Worm (Caenorhabditis elegans) whole organism, late embryonic: ENCODE data around the gene cpr-3.

Experiments used
- C08G9.2 ChIP-seq: sonication (generic microtip); optimal IDR thresholded peaks from 2 replicates; lab custom pipeline; 2016; ENCODE audit warnings: mild to moderate bottlenecking, missing genetic modification characterization, moderate library complexity, missing compliant biosample characterization
- F13H6.1 ChIP-seq: sonication (generic microtip); optimal IDR thresholded peaks from 2 replicates; lab custom pipeline; 2016; ENCODE audit warnings: missing genetic modification characterization, missing compliant biosample characterization
- K09A11.1 ChIP-seq: sonication (generic microtip); optimal IDR thresholded peaks from 2 replicates; lab custom pipeline; 2017; ENCODE audit warnings: antibody characterized with exemption, mild to moderate bottlenecking, missing genetic modification characterization, missing compliant biosample characterization; ENCODE audit not compliant: insufficient read depth
- Y22D7AL.16 ChIP-seq: sonication (generic microtip); optimal IDR thresholded peaks from 2 replicates; lab custom pipeline; 2016; ENCODE audit warnings: missing genetic modification characterization, missing compliant biosample characterization
- ahr-1 ChIP-seq: sonication (generic microtip); optimal IDR thresholded peaks from 2 replicates; lab custom pipeline; 2016; ENCODE audit warnings: missing genetic modification characterization, missing compliant biosample characterization
- ceh-14 ChIP-seq: sonication (generic microtip); optimal IDR thresholded peaks from 2 replicates; lab custom pipeline; 2016; ENCODE audit warnings: missing genotype, missing genetic modification characterization, missing compliant biosample characterization
- ceh-18 ChIP-seq: sonication (generic microtip); optimal IDR thresholded peaks from 2 replicates; lab custom pipeline; 2016; ENCODE audit warnings: missing genetic modification characterization, missing compliant biosample characterization
- ceh-22 ChIP-seq: sonication (generic microtip); optimal IDR thresholded peaks from 2 replicates; lab custom pipeline; 2017; ENCODE audit warnings: missing biosample characterization, missing genetic modification characterization
- ceh-24 ChIP-seq: sonication (generic microtip); optimal IDR thresholded peaks from 2 replicates; lab custom pipeline; 2016; ENCODE audit warnings: mild to moderate bottlenecking, missing genetic modification characterization, missing compliant biosample characterization
- ceh-30 ChIP-seq: fragments of 150-350 bp; optimal IDR thresholded peaks from 2 replicates; lab custom pipeline; 2014; ENCODE audit warnings: missing biosample characterization, missing genetic modification characterization
- ceh-34 ChIP-seq: sonication (generic microtip); optimal IDR thresholded peaks from 2 replicates; lab custom pipeline; 2016; ENCODE audit warnings: mild to moderate bottlenecking, missing genetic modification characterization, missing compliant biosample characterization
- ceh-48 ChIP-seq: sonication (generic microtip); optimal IDR thresholded peaks from 2 replicates; lab custom pipeline; 2016; ENCODE audit warnings: missing genetic modification characterization, inconsistent platforms, missing compliant biosample characterization
- ceh-6 ChIP-seq: fragments of 200-800 bp; sonication (Bioruptor generic); optimal IDR thresholded peaks from 2 replicates; lab custom pipeline; 2018; ENCODE audit warnings: mild to moderate bottlenecking, missing genetic modification characterization, missing compliant biosample characterization
- che-1 ChIP-seq: sonication (generic microtip); optimal IDR thresholded peaks from 2 replicates; lab custom pipeline; 2016; ENCODE audit warnings: mild to moderate bottlenecking, missing genetic modification characterization, missing compliant biosample characterization
- dmd-4 ChIP-seq: sonication (generic microtip); optimal IDR thresholded peaks from 2 replicates; lab custom pipeline; 2016; ENCODE audit warnings: borderline replicate concordance, missing genetic modification characterization, missing compliant biosample characterization
- elt-4 ChIP-seq: sonication (generic microtip); optimal IDR thresholded peaks from 2 replicates; lab custom pipeline; 2016; ENCODE audit warnings: missing genetic modification characterization, missing compliant biosample characterization
- ets-4 ChIP-seq: sonication (generic microtip); optimal IDR thresholded peaks from 2 replicates; lab custom pipeline; 2016; ENCODE audit warnings: missing genetic modification characterization, missing compliant biosample characterization
- eyg-1 ChIP-seq: sonication (generic microtip); optimal IDR thresholded peaks from 2 replicates; lab custom pipeline; 2016; ENCODE audit warnings: missing genotype, missing genetic modification characterization, missing compliant biosample characterization
- hlh-13 ChIP-seq: fragments of 200-800 bp; sonication (Bioruptor generic); optimal IDR thresholded peaks from 2 replicates; lab custom pipeline; 2018; ENCODE audit warnings: mild to moderate bottlenecking, missing genetic modification characterization, missing compliant biosample characterization
- hlh-15 ChIP-seq: sonication (generic microtip); optimal IDR thresholded peaks from 2 replicates; lab custom pipeline; 2016; ENCODE audit warnings: missing genetic modification characterization, missing compliant biosample characterization
- hlh-8 ChIP-seq: sonication (generic microtip); optimal IDR thresholded peaks from 2 replicates; lab custom pipeline; 2016; ENCODE audit warnings: missing genotype, missing genetic modification characterization, missing compliant biosample characterization
- lim-6 ChIP-seq: sonication (generic microtip); optimal IDR thresholded peaks from 2 replicates; lab custom pipeline; 2016; ENCODE audit warnings: missing genetic modification characterization, missing compliant biosample characterization
- lin-11 ChIP-seq: fragments of 200-800 bp; sonication (Bioruptor generic); optimal IDR thresholded peaks from 2 replicates; lab custom pipeline; 2018; ENCODE audit warnings: mild to moderate bottlenecking, missing genetic modification characterization, missing compliant biosample characterization
- madf-2 ChIP-seq: sonication (generic microtip); optimal IDR thresholded peaks from 2 replicates; lab custom pipeline; 2017; ENCODE audit warnings: missing genetic modification characterization, missing compliant biosample characterization
- nfya-1 ChIP-seq: sonication (generic microtip); optimal IDR thresholded peaks from 2 replicates; lab custom pipeline; 2017; ENCODE audit warnings: missing genetic modification characterization, mild to moderate bottlenecking, missing compliant biosample characterization, antibody characterized with exemption, moderate library complexity
- nhr-11 ChIP-seq: fragments of 150-350 bp; optimal IDR thresholded peaks from 2 replicates; lab custom pipeline; 2014; ENCODE audit warnings: missing biosample characterization, missing genetic modification characterization
- nhr-232 ChIP-seq: sonication (generic microtip); optimal IDR thresholded peaks from 2 replicates; lab custom pipeline; 2016; ENCODE audit warnings: missing genetic modification characterization, missing compliant biosample characterization
- odd-2 ChIP-seq: sonication (generic microtip); optimal IDR thresholded peaks from 2 replicates; lab custom pipeline; 2017; ENCODE audit warnings: antibody characterized with exemption, mild to moderate bottlenecking, missing genetic modification characterization, missing compliant biosample characterization
- pag-3 ChIP-seq: sonication (generic microtip); optimal IDR thresholded peaks from 2 replicates; lab custom pipeline; 2016; ENCODE audit warnings: missing compliant biosample characterization, missing genetic modification characterization, borderline replicate concordance
- pha-2 ChIP-seq: sonication (generic microtip); optimal IDR thresholded peaks from 2 replicates; lab custom pipeline; 2017; ENCODE audit warnings: mild to moderate bottlenecking, missing genetic modification characterization, missing compliant biosample characterization
- ref-2 ChIP-seq: sonication (generic microtip); optimal IDR thresholded peaks from 2 replicates; lab custom pipeline; 2016; ENCODE audit warnings: missing genetic modification characterization, missing compliant biosample characterization
- rnt-1 ChIP-seq: sonication (generic microtip); optimal IDR thresholded peaks from 2 replicates; lab custom pipeline; 2016; ENCODE audit warnings: missing genetic modification characterization, missing compliant biosample characterization
- sox-2 ChIP-seq: fragments of 200-800 bp; sonication (Bioruptor generic); IDR thresholded peaks from 2 replicates; pipeline ENCODE4 v1.3.6; 2022; ENCODE audit warnings: missing genetic modification reagents, missing genetic modification characterization, missing compliant biosample characterization
- sox-4 ChIP-seq: sonication (generic microtip); optimal IDR thresholded peaks from 2 replicates; lab custom pipeline; 2017; ENCODE audit warnings: mild to moderate bottlenecking, missing genetic modification characterization, inconsistent platforms, missing compliant biosample characterization
- syd-9 ChIP-seq: sonication (generic microtip); optimal IDR thresholded peaks from 2 replicates; lab custom pipeline; 2016; ENCODE audit warnings: mild to moderate bottlenecking, missing genetic modification characterization, moderate library complexity, missing compliant biosample characterization
- tbx-2 ChIP-seq: sonication (generic microtip); optimal IDR thresholded peaks from 2 replicates; lab custom pipeline; 2016; ENCODE audit warnings: missing genetic modification characterization, missing compliant biosample characterization
- unc-3 ChIP-seq, 2 experiments: fragments of 200-800 bp in 1 of 2; sonication (Bioruptor generic) in 1 of 2; sonication (generic microtip) in 1 of 2; conservative IDR thresholded peaks in 1 of 2; optimal IDR thresholded peaks in 1 of 2; 2 replicates each; pipeline versions ENCODE4 v1.3.6 to Lab custom; 2016 to 2022; ENCODE audit warnings: missing compliant biosample characterization in 2 of 2, missing genetic modification characterization in 2 of 2, missing genetic modification reagents in 1 of 2
- unc-42 ChIP-seq: sonication (generic microtip); optimal IDR thresholded peaks from 2 replicates; lab custom pipeline; 2016; ENCODE audit warnings: missing genotype, missing genetic modification characterization, missing compliant biosample characterization
- unc-55 ChIP-seq: sonication (generic microtip); optimal IDR thresholded peaks from 2 replicates; lab custom pipeline; 2017; ENCODE audit warnings: missing biosample characterization, missing genetic modification reagents, missing genetic modification characterization
- unc-86 ChIP-seq: sonication (generic microtip); optimal IDR thresholded peaks from 2 replicates; lab custom pipeline; 2016; ENCODE audit warnings: missing genetic modification characterization, missing compliant biosample characterization
- ztf-16 ChIP-seq: sonication (generic microtip); optimal IDR thresholded peaks from 2 replicates; lab custom pipeline; 2017; ENCODE audit warnings: missing genetic modification characterization, missing compliant biosample characterization

cpr-3 gene

DNA sequence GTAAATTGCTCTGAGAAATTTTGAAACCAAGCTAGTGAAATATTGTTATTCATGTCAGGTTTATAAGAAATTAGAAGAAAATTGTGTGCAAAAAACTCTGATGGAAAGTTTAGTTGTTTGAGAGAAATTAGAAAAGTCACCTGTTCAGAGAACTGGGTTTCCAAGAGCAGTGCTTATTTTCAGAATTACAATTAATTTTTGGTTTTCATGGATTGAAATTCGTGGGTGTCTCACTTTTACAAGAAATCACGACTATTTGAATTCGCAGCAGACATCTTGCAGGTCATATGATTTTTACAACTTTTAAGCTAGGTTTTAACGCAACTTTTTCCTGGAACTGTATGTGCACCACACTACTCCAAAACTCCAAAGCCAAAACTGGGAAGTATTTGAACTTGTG lies 10.5 kb upstream of the cpr-3 start, which contains the start of gene srz-10:
Gene srz-10, minus strand, starts transcription at position 88 of the 400 bp plus-strand sequence.
- TF ChIP-seq pag-3 (tag; lab: Kevin White, UChicago) (no peak), ref-2 (tag; lab: Kevin White, UChicago) (no peak), unc-3 (GFP tag; conservative IDR thresholded peaks at IDR 0.05; lab: Robert Waterston, UW) (no peak), unc-3 (tag; optimal IDR thresholded peaks at IDR 0.05; lab: Kevin White, UChicago) (no peak), F13H6.1 (no peak), lin-11 (no peak), rnt-1 (tag; lab: Kevin White, UChicago) (no peak), ceh-14 (tag; lab: Kevin White, UChicago) (no peak), ceh-24 (tag; lab: Kevin White, UChicago) (no peak), ztf-16 (tag; lab: Kevin White, UChicago) (no peak), ceh-18 (tag; lab: Kevin White, UChicago) (no peak), nhr-232 (no peak), ahr-1 (tag; lab: Kevin White, UChicago) (no peak), ceh-30 (tag; lab: Kevin White, UChicago) (no peak), nfya-1 (tag; lab: Kevin White, UChicago) (no peak), nhr-11 (tag; lab: Kevin White, UChicago) (no peak), eyg-1 (tag; lab: Kevin White, UChicago) (no peak), hlh-8 (tag; lab: Kevin White, UChicago) (no peak)
- TF ChIP-seq, all 69 proteins: peak for 0

DNA sequence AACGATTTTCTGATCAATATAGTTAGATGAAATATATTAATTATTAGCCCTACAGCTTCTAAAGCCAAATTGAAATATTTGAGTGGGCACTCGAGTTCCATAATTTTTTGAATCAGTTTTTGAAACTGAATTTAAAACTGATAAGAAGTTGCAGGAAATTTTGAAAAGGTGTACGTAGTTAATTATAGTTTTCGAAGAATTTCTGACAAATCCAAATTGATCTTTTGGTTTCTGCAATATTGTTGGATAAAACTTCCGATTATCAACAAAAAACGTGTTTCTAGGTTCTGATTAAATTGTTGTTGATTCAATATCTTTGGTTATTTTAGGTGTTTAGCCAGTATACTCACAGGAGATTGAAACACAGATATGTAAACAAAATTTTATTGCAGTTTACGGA lies 8.2 kb upstream of the cpr-3 start, which contains the start of gene T26H8.4:
Gene T26H8.4, minus strand, starts transcription at position 101 of the 400 bp plus-strand sequence.
- TF ChIP-seq ceh-34 = no peak
- no peak for TF ChIP-seq sox-4 (tag; lab: Kevin White, UChicago)
- TF ChIP-seq odd-2 (tag; lab: Kevin White, UChicago) = no peak
- TF ChIP-seq hlh-15 (tag; lab: Kevin White, UChicago) = no peak
- TF ChIP-seq ref-2 (tag; lab: Kevin White, UChicago) = no peak
- no peak for TF ChIP-seq ceh-48 (tag; lab: Kevin White, UChicago)
- TF ChIP-seq ets-4 (tag; lab: Kevin White, UChicago) = no peak
- TF ChIP-seq hlh-13 (GFP tag; lab: Kevin White, UChicago) = no peak
- no peak for TF ChIP-seq K09A11.1 (tag; lab: Kevin White, UChicago)
- TF ChIP-seq nfya-1 (tag; lab: Kevin White, UChicago) = no peak

DNA sequence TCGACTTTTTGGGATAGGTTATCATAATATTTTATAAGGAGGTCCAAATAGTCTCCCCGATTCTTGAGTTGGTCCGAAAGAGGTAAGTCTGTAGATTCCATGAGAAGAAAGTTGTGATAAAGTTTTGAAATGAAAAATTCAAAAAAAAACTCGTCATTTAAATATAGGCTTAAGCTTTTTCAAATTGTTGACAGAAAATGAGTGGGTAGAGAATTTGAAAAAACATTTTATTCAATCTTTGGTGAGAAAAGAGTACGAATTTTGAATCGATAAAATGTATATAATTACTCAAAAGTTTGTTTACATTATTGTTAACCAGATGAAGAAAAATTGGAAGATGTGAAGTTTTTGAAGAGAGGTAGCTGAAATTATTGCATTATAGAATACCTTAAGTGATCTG lies 7.0 kb upstream of the cpr-3 start, which contains the start of gene T26H8.5:
Gene T26H8.5, minus strand, starts transcription at position 101 of the 400 bp plus-strand sequence.
- no peak for TF ChIP-seq ceh-24 (tag; lab: Kevin White, UChicago)
- TF ChIP-seq lim-6 (tag; lab: Kevin White, UChicago) = no peak
- TF ChIP-seq Y22D7AL.16 (tag; lab: Kevin White, UChicago) = no peak
- TF ChIP-seq sox-4 (tag; lab: Kevin White, UChicago) = no peak
- no peak for TF ChIP-seq unc-42 (tag; lab: Kevin White, UChicago)
- TF ChIP-seq elt-4 = no peak
- no peak for TF ChIP-seq ceh-22 (tag; lab: Kevin White, UChicago)
- TF ChIP-seq unc-86 (tag; lab: Kevin White, UChicago) = no peak
- TF ChIP-seq tbx-2 (tag; lab: Kevin White, UChicago) = no peak

DNA sequence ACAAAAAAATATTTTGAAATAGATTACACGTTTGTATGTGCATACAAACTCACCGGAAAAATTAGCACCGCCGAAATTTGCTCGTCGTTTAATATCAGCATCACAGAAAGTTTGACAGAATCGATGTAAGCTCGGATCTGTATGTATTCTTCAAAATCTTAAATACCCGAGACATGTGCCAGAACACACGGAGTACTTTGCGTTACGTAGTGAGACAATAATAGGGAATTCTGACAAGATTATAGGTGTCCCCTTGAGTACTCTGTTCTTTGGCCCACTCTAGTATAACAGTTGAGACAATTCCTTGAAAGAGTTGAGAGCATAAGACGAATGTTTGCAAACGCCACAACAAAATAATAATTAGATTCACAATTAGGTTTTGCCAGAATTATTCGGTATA lies 5.1 kb upstream of the cpr-3 start, which contains the start of gene srx-48:
Gene srx-48, minus strand, starts transcription at position 101 of the 400 bp plus-strand sequence.
- TF ChIP-seq C08G9.2 (tag; lab: Kevin White, UChicago) (no peak), madf-2 (tag; lab: Kevin White, UChicago) (no peak), dmd-4 (tag; lab: Kevin White, UChicago) (no peak), K09A11.1 (tag; lab: Kevin White, UChicago) (no peak), pha-2 (tag; lab: Kevin White, UChicago) (no peak), unc-86 (tag; lab: Kevin White, UChicago) (no peak), unc-55 (GFP tag; lab: Kevin White, UChicago) (no peak), sox-2 (GFP tag; lab: Robert Waterston, UW) (no peak), odd-2 (tag; lab: Kevin White, UChicago) (no peak), hlh-8 (tag; lab: Kevin White, UChicago) (no peak), che-1 (tag; lab: Kevin White, UChicago) (no peak), nhr-11 (tag; lab: Kevin White, UChicago) (no peak), F13H6.1 (no peak), tbx-2 (tag; lab: Kevin White, UChicago) (no peak), ref-2 (tag; lab: Kevin White, UChicago) (no peak), ceh-14 (tag; lab: Kevin White, UChicago) (no peak), pag-3 (tag; lab: Kevin White, UChicago) (no peak), ceh-6 (GFP tag; lab: Kevin White, UChicago) (no peak), ahr-1 (tag; lab: Kevin White, UChicago) (no peak), syd-9 (tag; lab: Kevin White, UChicago) (no peak)
